Worm (Caenorhabditis elegans): ENCODE results near the gene znf-593.
A peak's percentile ranks its signal among the peaks of the same experiment; 100 is the strongest.

The znf-593 gene

ce11 chrIII:11918247-11918769 lies at the start of gene znf-593:
znf-593 (minus strand) TSS chrIII:11918719.
- no peak for TF ChIP-seq nhr-102 (tag; optimal IDR thresholded peaks at IDR 0.05)
- peak; percentile 13 for TF ChIP-seq F10B5.3 (tag; optimal IDR thresholded peaks at IDR 0.05)
- peak; percentile 5 for TF ChIP-seq hlh-11 (tag; optimal IDR thresholded peaks at IDR 0.05)
- TF ChIP-seq nhr-41 (GFP tag; IDR thresholded peaks at IDR 0.05), result no peak
- TF ChIP-seq hmg-1.1 (GFP tag; IDR thresholded peaks at IDR 0.05), result no peak
- peak; percentile 18 for TF ChIP-seq spr-1 (tag; optimal IDR thresholded peaks at IDR 0.05)
- TF ChIP-seq tra-1 (GFP tag; IDR thresholded peaks at IDR 0.05), result no peak
- no peak for TF ChIP-seq nhr-25 (tag; optimal IDR thresholded peaks at IDR 0.05; ENCODE audit: borderline replicate concordance, insufficient read depth)
- TF ChIP-seq zfp-3 (GFP tag; conservative IDR thresholded peaks at IDR 0.05), result 0 out of 2 replicates have a peak, but pooled peaks have one; percentile 30
- no peak for TF ChIP-seq ceh-62 (tag; optimal IDR thresholded peaks at IDR 0.05)
- TF ChIP-seq lin-39 (tag; optimal IDR thresholded peaks at IDR 0.05), result no peak
- no peak for TF ChIP-seq saeg-2 (GFP tag; IDR thresholded peaks at IDR 0.05)
- peak; percentile 21 for TF ChIP-seq mep-1 (tag; optimal IDR thresholded peaks at IDR 0.05)
- TF ChIP-seq Y48G9A.11 (GFP tag; IDR thresholded peaks at IDR 0.05), result no peak
- TF ChIP-seq nhr-111 (GFP tag; optimal IDR thresholded peaks at IDR 0.05), result no peak
- no peak for TF ChIP-seq dmd-9 (GFP tag; IDR thresholded peaks at IDR 0.05)
- TF ChIP-seq F37D6.2 (tag; optimal IDR thresholded peaks at IDR 0.05), result no peak
- no peak for TF ChIP-seq R02D3.7 (tag; optimal IDR thresholded peaks at IDR 0.05)
- TF ChIP-seq lim-7 (GFP tag; IDR thresholded peaks at IDR 0.05), result no peak
- TF ChIP-seq daf-16 (GFP tag; optimal IDR thresholded peaks at IDR 0.05), result no peak
- peak; percentile 11 for TF ChIP-seq daf-16 (tag; optimal IDR thresholded peaks at IDR 0.05)
- TF ChIP-seq ceh-32 (tag; optimal IDR thresholded peaks at IDR 0.05; ENCODE audit: poor library complexity), result no peak
- TF ChIP-seq arid-1 (GFP tag; conservative IDR thresholded peaks at IDR 0.05), result no peak
- TF ChIP-seq Y75B8A.6 (GFP tag; IDR thresholded peaks at IDR 0.05), result no peak
- peak; percentile 47 for TF ChIP-seq dve-1 (tag; optimal IDR thresholded peaks at IDR 0.05; ENCODE audit: insufficient read depth)
- no peak for TF ChIP-seq ZK337.2 (GFP tag; IDR thresholded peaks at IDR 0.05)
- no peak for TF ChIP-seq ceh-20 (GFP tag; IDR thresholded peaks at IDR 0.05)
- TF ChIP-seq lsy-2 (tag; optimal IDR thresholded peaks at IDR 0.05), result peak in 1 of 2 experiments; percentile 30
- no peak for TF ChIP-seq mxl-3 (GFP tag; optimal IDR thresholded peaks at IDR 0.05)
- no peak for TF ChIP-seq nhr-11 (tag; optimal IDR thresholded peaks at IDR 0.05)
- no peak for TF ChIP-seq madf-9 (GFP tag; conservative IDR thresholded peaks at IDR 0.05)
- no peak for TF ChIP-seq skn-1 (tag; optimal IDR thresholded peaks at IDR 0.05)
- peak; percentile 55 for TF ChIP-seq Y5F2A.4 (GFP tag; optimal IDR thresholded peaks at IDR 0.05)
- TF ChIP-seq zip-2 (tag; optimal IDR thresholded peaks at IDR 0.05), result no peak
- TF ChIP-seq unc-39 (tag; optimal IDR thresholded peaks at IDR 0.05), result no peak
- no peak for TF ChIP-seq unc-130 (GFP tag; optimal IDR thresholded peaks at IDR 0.05)
- TF ChIP-seq T26A8.4 (GFP tag; IDR thresholded peaks at IDR 0.05), result peak; percentile 56
- TF ChIP-seq dmd-6 (GFP tag; IDR thresholded peaks at IDR 0.05), result no peak
- no peak for TF ChIP-seq F26F4.8 (GFP tag; conservative IDR thresholded peaks at IDR 0.05)
- TF ChIP-seq lin-1 (GFP tag; IDR thresholded peaks at IDR 0.05), result no peak
- TF ChIP-seq lin-38 (GFP tag; IDR thresholded peaks at IDR 0.05), result peak; percentile 19; the same call in 1 of the 2 replicates
- TF ChIP-seq ama-1 (optimal IDR thresholded peaks at IDR 0.05), result peak; percentile 12
- no peak for TF ChIP-seq ctbp-1 (GFP tag; IDR thresholded peaks at IDR 0.05)
- TF ChIP-seq vab-7 (GFP tag; IDR thresholded peaks at IDR 0.05), result no peak
- no peak for TF ChIP-seq nhr-76 (tag; optimal IDR thresholded peaks at IDR 0.05)
- no peak for TF ChIP-seq egl-27 (tag; optimal IDR thresholded peaks at IDR 0.05)
- TF ChIP-seq mes-2 (tag; optimal IDR thresholded peaks at IDR 0.05; ENCODE audit: poor library complexity, severe bottlenecking), result peak; percentile 61
- no peak for TF ChIP-seq nhr-48 (tag; optimal IDR thresholded peaks at IDR 0.05)
- no peak for TF ChIP-seq rbr-2 (tag; optimal IDR thresholded peaks at IDR 0.05)
- TF ChIP-seq mdt-29 (GFP tag; IDR thresholded peaks at IDR 0.05), result no peak
- TF ChIP-seq php-3 (GFP tag; IDR thresholded peaks at IDR 0.05), result peak; percentile 49; the same call in 1 of the 2 replicates
